Worm (Caenorhabditis elegans) whole organism, midembryonic: Measurements from ENCODE around the gene Y59C2A.1.
A peak's percentile ranks its signal among the peaks of the same experiment; 100 is the strongest.

ENCODE experiments used
- T22C8.4 ChIP-seq: fragments of 200-800 bp; sonication (Bioruptor generic); IDR thresholded peaks from 2 replicates; pipeline ENCODE4 v1.3.6; 2022; ENCODE audit warnings: missing genetic modification characterization, missing compliant biosample characterization
- cog-1 ChIP-seq: sonication (generic microtip); optimal IDR thresholded peaks from 2 replicates; lab custom pipeline; 2016; ENCODE audit warnings: missing genetic modification characterization, missing compliant biosample characterization
- flt-1 ChIP-seq: fragments of 200-800 bp; sonication (Bioruptor generic); IDR thresholded peaks from 2 replicates; pipeline ENCODE4 v1.3.6; 2022; ENCODE audit warnings: missing genetic modification characterization, missing compliant biosample characterization
- klf-2 ChIP-seq: fragments of 200-800 bp; sonication (Bioruptor generic); conservative IDR thresholded peaks from 2 replicates; pipeline ENCODE4 v1.3.6; 2022; ENCODE audit warnings: missing genetic modification reagents, missing genetic modification characterization, missing compliant biosample characterization
- med-1 ChIP-seq: sonication (generic microtip); optimal IDR thresholded peaks from 2 replicates; lab custom pipeline; 2017; ENCODE audit warnings: missing genetic modification characterization, mild to moderate bottlenecking, missing compliant biosample characterization, antibody characterized with exemption, missing genetic modification reagents; ENCODE audit not compliant: insufficient read depth
- ref-1 ChIP-seq: fragments of 200-800 bp; sonication (Bioruptor generic); conservative IDR thresholded peaks from 2 replicates; pipeline ENCODE4 v1.3.6; 2022; ENCODE audit warnings: missing genetic modification reagents, missing genetic modification characterization, missing compliant biosample characterization
- tab-1 ChIP-seq: fragments of 200-800 bp; sonication (Bioruptor generic); IDR thresholded peaks from 2 replicates; pipeline ENCODE4 v1.3.6; 2022; ENCODE audit warnings: missing genetic modification characterization, missing compliant biosample characterization
- ztf-23 ChIP-seq: fragments of 200-800 bp; sonication (Bioruptor generic); IDR thresholded peaks from 2 replicates; pipeline ENCODE4 v1.3.6; 2022; ENCODE audit warnings: missing genetic modification reagents, missing genetic modification characterization, missing compliant biosample characterization
- ztf-29 ChIP-seq: fragments of 200-800 bp; sonication (Bioruptor generic); IDR thresholded peaks from 2 replicates; pipeline ENCODE4 v1.3.6; 2022; ENCODE audit warnings: missing genetic modification reagents, missing genetic modification characterization, missing compliant biosample characterization

DNA sequence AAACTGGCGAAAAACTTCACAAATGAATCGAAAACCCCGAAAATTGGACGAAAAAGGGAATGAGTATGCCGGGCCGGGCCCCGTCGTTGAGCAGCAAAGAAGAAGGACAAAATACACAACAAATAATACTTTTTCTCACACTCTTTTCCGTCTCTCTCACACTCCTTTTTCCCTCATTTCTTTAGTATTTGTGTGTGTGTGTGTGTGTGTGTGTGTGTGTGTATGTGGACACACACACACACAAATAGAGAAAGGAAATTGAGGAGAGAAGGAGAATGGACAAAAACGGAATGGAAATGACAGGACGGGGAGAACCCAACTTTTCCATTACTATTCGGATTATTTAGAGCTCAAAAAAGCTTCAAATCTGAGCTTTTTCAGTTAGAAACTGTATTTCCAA lies 12.4 kb upstream of the Y59C2A.1 start:
- TF ChIP-seq tab-1 (GFP tag; lab: Robert Waterston, UW), result no peak
- TF ChIP-seq flt-1 (GFP tag; lab: Robert Waterston, UW), result no peak
- TF ChIP-seq T22C8.4 (GFP tag; lab: Robert Waterston, UW), result no peak
- TF ChIP-seq klf-2 (GFP tag; lab: Robert Waterston, UW), result no peak
- no peak for TF ChIP-seq ztf-29 (GFP tag; lab: Robert Waterston, UW)
- no peak for TF ChIP-seq ztf-23 (GFP tag; lab: Robert Waterston, UW)
- peak; percentile 33 for TF ChIP-seq cog-1 (tag; lab: Kevin White, UChicago)
- TF ChIP-seq med-1 (GFP tag; lab: Kevin White, UChicago), result no peak
- TF ChIP-seq ref-1 (GFP tag; lab: Robert Waterston, UW), result no peak
